Worm (Caenorhabditis elegans): ENCODE results near the gene rpl-34.

The rpl-34 gene

DNA sequence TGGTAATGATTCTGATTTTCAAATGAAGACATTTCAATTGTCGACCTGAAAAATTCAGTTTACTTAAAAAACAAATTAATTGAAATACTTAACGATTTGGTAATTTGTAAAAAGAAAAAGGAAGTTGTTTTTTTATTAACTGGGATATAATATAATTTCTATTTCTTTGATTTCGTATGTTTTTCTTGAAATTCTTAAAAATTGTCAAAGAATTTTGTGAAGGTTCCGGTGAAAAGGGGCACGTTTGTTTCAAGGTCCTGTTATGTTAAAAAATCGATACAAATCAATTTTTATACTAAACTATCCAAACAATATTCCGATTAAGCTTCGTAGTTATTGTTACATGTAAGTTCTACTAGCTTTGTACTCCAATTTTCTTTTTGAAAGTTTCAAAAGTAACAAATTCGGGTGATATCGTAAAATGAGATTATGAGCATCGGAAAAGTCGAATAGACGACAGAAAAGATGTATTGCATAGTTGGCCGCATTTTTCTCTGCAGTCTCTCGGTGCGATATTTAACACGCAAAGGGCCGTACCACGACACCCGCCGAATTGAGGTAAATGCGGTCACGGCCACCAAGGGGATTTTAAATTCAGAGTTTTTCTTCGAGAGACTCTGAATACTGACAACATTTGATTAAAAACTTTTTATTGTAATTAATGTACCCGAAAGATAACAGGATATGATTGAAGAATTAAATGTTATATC is 9.5 kb upstream of the rpl-34 start, which contains the start of gene Y39C12A.9:
Gene Y39C12A.9 (minus strand): TSS at position 51 of the 710 bp plus-strand sequence.
- TF ChIP-seq madf-2 (tag; optimal IDR thresholded peaks at IDR 0.05) = no peak
- TF ChIP-seq pros-1 (tag; optimal IDR thresholded peaks at IDR 0.05) = no peak
- peak; percentile 8 for TF ChIP-seq ceh-31 (tag; optimal IDR thresholded peaks at IDR 0.05)
- no peak for TF ChIP-seq pha-4 (tag; optimal IDR thresholded peaks at IDR 0.05)
- peak; percentile 4 for TF ChIP-seq ceh-34 (tag; optimal IDR thresholded peaks at IDR 0.05)
- TF ChIP-seq tbx-2 (tag; optimal IDR thresholded peaks at IDR 0.05) = peak; percentile 40
- peak; percentile 8 for TF ChIP-seq unc-42 (tag; optimal IDR thresholded peaks at IDR 0.05)

DNA sequence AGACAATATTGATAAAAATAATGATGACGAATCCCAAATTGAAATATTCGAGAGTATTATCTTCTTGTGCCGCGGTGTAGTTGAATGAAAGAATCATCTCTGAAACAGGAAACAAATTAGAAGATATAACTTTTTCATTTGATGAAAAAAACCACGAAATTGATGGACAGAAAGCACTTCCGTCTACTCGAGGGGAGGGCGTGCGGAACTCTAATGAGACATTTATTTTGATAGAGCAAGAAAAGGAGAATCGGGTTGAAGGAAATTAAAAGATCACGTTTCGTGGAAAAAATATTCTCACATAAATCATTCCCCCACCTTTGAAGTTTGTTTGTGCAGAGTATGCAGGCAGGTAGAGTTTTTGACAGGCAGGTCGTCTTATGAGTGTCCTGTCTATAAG is 7.4 kb upstream of the rpl-34 start, which contains the start of gene sre-14:
Gene sre-14 (minus strand): TSS at position 101 of the 400 bp plus-strand sequence.
- TF ChIP-seq npax-4 (tag; optimal IDR thresholded peaks at IDR 0.05) = no peak
- no peak for TF ChIP-seq sox-4 (tag; optimal IDR thresholded peaks at IDR 0.05)
- TF ChIP-seq T23F11.4 (GFP tag; optimal IDR thresholded peaks at IDR 0.05) = no peak

DNA sequence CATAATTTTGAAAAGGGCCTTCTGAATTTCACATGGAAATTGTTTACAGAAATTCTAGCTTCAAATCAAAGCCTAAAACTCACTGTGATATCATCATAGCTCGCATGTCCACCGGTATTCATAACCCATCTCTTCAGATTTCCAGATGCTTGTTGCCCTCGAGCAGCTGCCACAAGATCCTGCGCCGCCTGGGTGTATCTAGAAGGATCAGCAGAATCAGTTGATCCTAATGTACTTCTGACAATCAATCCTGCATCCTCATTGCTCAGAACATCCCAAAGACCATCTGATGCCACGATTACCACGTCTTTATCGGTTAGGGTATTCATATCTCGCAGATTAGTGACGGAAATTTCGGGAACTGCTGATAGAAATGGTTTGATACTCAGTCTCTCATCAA is 2.9 kb upstream of the rpl-34 start:
- TF ChIP-seq npax-4 (tag; optimal IDR thresholded peaks at IDR 0.05) (no peak), odd-2 (tag; optimal IDR thresholded peaks at IDR 0.05) (no peak), pha-2 (tag; optimal IDR thresholded peaks at IDR 0.05) (no peak), lin-11 (tag; optimal IDR thresholded peaks at IDR 0.05) (no peak), rnt-1 (tag; optimal IDR thresholded peaks at IDR 0.05) (no peak), dve-1 (tag; optimal IDR thresholded peaks at IDR 0.05) (no peak), hlh-30 (tag; optimal IDR thresholded peaks at IDR 0.05; ENCODE audit: insufficient read depth) (no peak), ceh-6 (GFP tag; optimal IDR thresholded peaks at IDR 0.05) (no peak), ztf-16 (tag; optimal IDR thresholded peaks at IDR 0.05) (no peak), ceh-9 (tag; optimal IDR thresholded peaks at IDR 0.05) (no peak), unc-3 (GFP tag; conservative IDR thresholded peaks at IDR 0.05) (no peak), unc-3 (tag; optimal IDR thresholded peaks at IDR 0.05) (no peak)

DNA sequence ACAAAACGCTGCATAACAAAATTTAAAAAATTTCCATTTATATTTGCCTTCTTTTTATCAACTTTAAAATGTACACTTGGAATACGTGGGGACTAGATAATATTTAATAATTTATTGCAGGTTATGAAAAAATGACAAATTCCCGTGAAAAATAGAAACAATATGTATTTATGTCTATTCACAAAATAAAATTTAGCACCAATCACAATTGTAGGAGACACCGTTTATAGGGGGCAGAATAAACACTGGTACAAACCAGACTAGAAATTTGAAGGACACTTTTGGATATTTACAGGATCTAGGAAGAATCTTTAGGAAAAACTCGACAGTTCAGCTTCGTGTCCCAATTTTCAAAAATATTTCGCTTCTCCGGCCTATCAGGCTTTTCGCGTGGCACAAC is 1.6 kb downstream of the rpl-34 start, which contains the start of gene C42C1.3:
Gene C42C1.3 (minus strand): TSS at position 101 of the 400 bp plus-strand sequence.
- no peak for TF ChIP-seq K09A11.1 (tag; optimal IDR thresholded peaks at IDR 0.05; ENCODE audit: insufficient read depth)
- TF ChIP-seq gmeb-2 (tag; optimal IDR thresholded peaks at IDR 0.05) = no peak
- TF ChIP-seq ceh-30 (tag; optimal IDR thresholded peaks at IDR 0.05) = no peak
- no peak for TF ChIP-seq ceh-31 (tag; optimal IDR thresholded peaks at IDR 0.05)
- no peak for TF ChIP-seq ceh-24 (tag; optimal IDR thresholded peaks at IDR 0.05)
- TF ChIP-seq nhr-232 (tag; optimal IDR thresholded peaks at IDR 0.05) = no peak
- TF ChIP-seq unc-3 (GFP tag; conservative IDR thresholded peaks at IDR 0.05) = no peak
- no peak for TF ChIP-seq unc-3 (tag; optimal IDR thresholded peaks at IDR 0.05)
- TF ChIP-seq ttx-3 (tag; optimal IDR thresholded peaks at IDR 0.05) = no peak
- no peak for TF ChIP-seq ceh-18 (tag; optimal IDR thresholded peaks at IDR 0.05)
- no peak for TF ChIP-seq nfya-1 (tag; optimal IDR thresholded peaks at IDR 0.05)
- TF ChIP-seq fkh-6 (tag; optimal IDR thresholded peaks at IDR 0.05) = no peak
- no peak for TF ChIP-seq pha-4 (tag; optimal IDR thresholded peaks at IDR 0.05)
- TF ChIP-seq sdc-2 (tag; optimal IDR thresholded peaks at IDR 0.05) = no peak
- no peak for TF ChIP-seq unc-86 (tag; optimal IDR thresholded peaks at IDR 0.05)
- TF ChIP-seq hlh-13 (GFP tag; optimal IDR thresholded peaks at IDR 0.05) = no peak

DNA sequence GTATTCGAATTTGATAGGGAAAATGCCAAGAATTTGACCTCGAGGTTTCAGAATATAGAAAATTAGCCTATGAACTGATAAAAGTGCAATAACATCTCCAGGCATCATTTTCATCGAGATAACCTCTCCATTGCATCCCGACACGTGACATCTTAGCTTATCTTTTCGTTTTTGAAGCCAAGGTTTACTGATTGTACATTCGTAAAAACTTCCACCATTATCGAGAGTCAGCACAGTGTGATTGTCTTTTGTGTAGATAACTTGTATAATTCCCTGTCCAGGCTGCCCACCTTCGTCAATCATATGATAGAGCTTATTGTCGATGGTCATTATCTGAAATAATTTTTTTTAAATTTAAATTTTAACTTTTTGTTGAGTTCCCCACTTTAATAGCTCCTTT is 5.6 kb downstream of the rpl-34 start:
- no peak for TF ChIP-seq fax-1 (tag; optimal IDR thresholded peaks at IDR 0.05)

Data from whole organism, late embryonic.